Fruit fly (Drosophila melanogaster): ENCODE data around the gene Sugb.

Sugb gene

dm6 chr3L:11645933-11646332, 37.8 kb upstream of the Sugb start, which contains the start of gene CG6071:
TSS of gene CG6071 (minus strand) at chr3L:11646033.
- TF ChIP-seq Max (GFP tag; optimal IDR thresholded peaks at IDR 0.05) (no peak), al (GFP tag; IDR thresholded peaks at IDR 0.05) (no peak), Spps (tag; optimal IDR thresholded peaks at IDR 0.05) (no peak), CG13287 (GFP tag; IDR thresholded peaks at IDR 0.05; ENCODE audit: partially characterized antibody) (no peak), Nf-YA (GFP tag; IDR thresholded peaks at IDR 0.05) (no peak), HHEX (GFP tag; optimal IDR thresholded peaks at IDR 0.05) (no peak), vnd (GFP tag; IDR thresholded peaks at IDR 0.05; ENCODE audit: partially characterized antibody) (no peak), bigmax (GFP tag; optimal IDR thresholded peaks at IDR 0.05) (no peak), chif (GFP tag; optimal IDR thresholded peaks at IDR 0.05) (no peak), CG2889 (GFP tag; IDR thresholded peaks at IDR 0.05) (no peak), CG1832 (GFP tag; optimal IDR thresholded peaks at IDR 0.05) (no peak), Elba2 (GFP tag; optimal IDR thresholded peaks at IDR 0.05) (no peak)

- TF ChIP-seq Dp (GFP tag; optimal IDR thresholded peaks at IDR 0.05) = peak; percentile 56
- no peak for TF ChIP-seq CG12744 (GFP tag; optimal IDR thresholded peaks at IDR 0.05)
- TF ChIP-seq CG7786 (GFP tag; optimal IDR thresholded peaks at IDR 0.05) = peak; percentile 75
- no peak for TF ChIP-seq toy (GFP tag; IDR thresholded peaks at IDR 0.05)
- no peak for TF ChIP-seq BtbVII (GFP tag; optimal IDR thresholded peaks at IDR 0.05)
- peak; percentile 67 for TF ChIP-seq E2f2 (GFP tag; IDR thresholded peaks at IDR 0.05)
- no peak for TF ChIP-seq CG31441 (GFP tag; IDR thresholded peaks at IDR 0.05)
- no peak for TF ChIP-seq CG17359 (tag; optimal IDR thresholded peaks at IDR 0.05)
- no peak for TF ChIP-seq CG10959 (GFP tag; IDR thresholded peaks at IDR 0.05)
- TF ChIP-seq Dip2 (GFP tag; IDR thresholded peaks at IDR 0.05) = no peak
- no peak for TF ChIP-seq CG17829 (tag; optimal IDR thresholded peaks at IDR 0.05)
- no peak for TF ChIP-seq kni (GFP tag; optimal IDR thresholded peaks at IDR 0.05)
- no peak for TF ChIP-seq fd64A (GFP tag; optimal IDR thresholded peaks at IDR 0.05)
- TF ChIP-seq yki (optimal IDR thresholded peaks at IDR 0.05) = no peak
- no peak for TF ChIP-seq CG18599 (GFP tag; optimal IDR thresholded peaks at IDR 0.05)
- no peak for TF ChIP-seq CG4707 (GFP tag; optimal IDR thresholded peaks at IDR 0.05)
- TF ChIP-seq CG3281 (GFP tag; optimal IDR thresholded peaks at IDR 0.05) = no peak
- TF ChIP-seq br (optimal IDR thresholded peaks at IDR 0.05) = no peak
- TF ChIP-seq CG4360 (GFP tag; IDR thresholded peaks at IDR 0.05) = no peak
- TF ChIP-seq Fer1 (GFP tag; optimal IDR thresholded peaks at IDR 0.05) = no peak
- no peak; the same call in 2 of the 3 replicates for TF ChIP-seq knrl (GFP tag; IDR thresholded peaks at IDR 0.05; ENCODE audit: partially characterized antibody)
- peak; percentile 39; the same call in 1 of the 3 replicates for TF ChIP-seq ase (GFP tag; IDR thresholded peaks at IDR 0.05)
- TF ChIP-seq CG15514 (GFP tag; optimal IDR thresholded peaks at IDR 0.05) = peak; percentile 71
- no peak for TF ChIP-seq D19B (GFP tag; optimal IDR thresholded peaks at IDR 0.05)
- no peak for TF ChIP-seq CG16779 (GFP tag; IDR thresholded peaks at IDR 0.05)
- TF ChIP-seq CG31388 (GFP tag; optimal IDR thresholded peaks at IDR 0.05) = peak; percentile 54
- peak; percentile 79 for TF ChIP-seq CG9932 (GFP tag; IDR thresholded peaks at IDR 0.05)
- TF ChIP-seq CG17385 (GFP tag; optimal IDR thresholded peaks at IDR 0.05) = peak; percentile 42
- TF ChIP-seq Sry-δ (GFP tag; optimal IDR thresholded peaks at IDR 0.05) = peak; percentile 62
- TF ChIP-seq CG1792 (GFP tag; optimal IDR thresholded peaks at IDR 0.05) = peak; percentile 34
- 0 out of 3 replicates have a peak, but pooled peaks have one; percentile 7 for TF ChIP-seq CG11093 (GFP tag; IDR thresholded peaks at IDR 0.05)
- peak; percentile 1 for TF ChIP-seq bigmax (GFP tag; optimal IDR thresholded peaks at IDR 0.05)
- no peak for TF ChIP-seq CG1529 (GFP tag; optimal IDR thresholded peaks at IDR 0.05)
- no peak for TF ChIP-seq run (tag; optimal IDR thresholded peaks at IDR 0.05)
- no peak for TF ChIP-seq ro (GFP tag; IDR thresholded peaks at IDR 0.05)
- peak; percentile 80 for TF ChIP-seq gro (GFP tag; optimal IDR thresholded peaks at IDR 0.05)
- TF ChIP-seq CG12155 (GFP tag; optimal IDR thresholded peaks at IDR 0.05) = peak; percentile 68
- no peak; the same call in 1 of the 2 replicates for TF ChIP-seq Ravus (GFP tag; IDR thresholded peaks at IDR 0.05)
- no peak; the same call in 2 of the 3 replicates for TF ChIP-seq CG17361 (GFP tag; IDR thresholded peaks at IDR 0.05)
- 0 out of 2 replicates have a peak, but pooled peaks have one; percentile 21 for TF ChIP-seq CG1024 (GFP tag; IDR thresholded peaks at IDR 0.05)
Measured at dm6 chr3L:11648410-11648809, 35.4 kb upstream of the Sugb start, which contains the start of the genes RIOK1 and Polr3H. TSS of gene RIOK1 (minus strand) at chr3L:11648474. TSS of gene Polr3H (plus strand) at chr3L:11648756.

All from whole organism, embryonic.